Fruit fly (Drosophila melanogaster): ENCODE data around the gene eIF4H1.

Gene eIF4H1

dm6 chrX:16484533-16484932, 36.1 kb downstream of the eIF4H1 start:
- TF ChIP-seq Dfd (GFP tag; optimal IDR thresholded peaks at IDR 0.05) (no peak), CG9705 (GFP tag; optimal IDR thresholded peaks at IDR 0.05) (no peak), h (GFP tag; optimal IDR thresholded peaks at IDR 0.05) (no peak), CrebA (GFP tag; optimal IDR thresholded peaks at IDR 0.05; ENCODE audit: borderline replicate concordance) (no peak), Dif (GFP tag; optimal IDR thresholded peaks at IDR 0.05; ENCODE audit: partially characterized antibody) (no peak), brk (GFP tag; optimal IDR thresholded peaks at IDR 0.05) (no peak), dl (GFP tag; optimal IDR thresholded peaks at IDR 0.05; ENCODE audit: insufficient read depth in 1 of 2, partially characterized antibody in 2 of 2) (no peak), Hr83 (GFP tag; optimal IDR thresholded peaks at IDR 0.05; ENCODE audit: poor library complexity, severe bottlenecking) (no peak), Hr78 (GFP tag; optimal IDR thresholded peaks at IDR 0.05) (no peak), usp (GFP tag; optimal IDR thresholded peaks at IDR 0.05) (no peak), woc (GFP tag; optimal IDR thresholded peaks at IDR 0.05) (no peak), dmrt93B (GFP tag; optimal IDR thresholded peaks at IDR 0.05) (no peak), tai (GFP tag; optimal IDR thresholded peaks at IDR 0.05) (no peak), psq (GFP tag; optimal IDR thresholded peaks at IDR 0.05) (no peak), foxo (GFP tag; optimal IDR thresholded peaks at IDR 0.05) (no peak), br (GFP tag; optimal IDR thresholded peaks at IDR 0.05) (no peak), Rel (GFP tag; optimal IDR thresholded peaks at IDR 0.05) (no peak), Rel (tag; optimal IDR thresholded peaks at IDR 0.05) (no peak), sv (GFP tag; optimal IDR thresholded peaks at IDR 0.05) (no peak), jim (GFP tag; optimal IDR thresholded peaks at IDR 0.05) (no peak)

Data from whole organism, wandering third instar larva.